Worm (Caenorhabditis elegans) whole organism, L1 larva: ENCODE data around the gene C03H5.5.

ENCODE experiments used
- C04F5.9 ChIP-seq: sonication (generic microtip); optimal IDR thresholded peaks from 2 replicates; lab custom pipeline; 2016; ENCODE audit warnings: missing genetic modification characterization, missing compliant biosample characterization
- F16B12.6 ChIP-seq: fragments of 150-350 bp; optimal IDR thresholded peaks from 2 replicates; lab custom pipeline; 2014; ENCODE audit warnings: missing biosample characterization, missing genetic modification characterization
- ama-1 ChIP-seq: fragments of 150-350 bp; optimal IDR thresholded peaks from 2 replicates; lab custom pipeline; 2014
- blmp-1 ChIP-seq: fragments of 150-350 bp; optimal IDR thresholded peaks from 2 replicates; lab custom pipeline; 2014; ENCODE audit warnings: missing biosample characterization, missing genetic modification characterization
- ceh-63 ChIP-seq: fragments of 200-800 bp; sonication (Bioruptor generic); optimal IDR thresholded peaks from 2 replicates; lab custom pipeline; 2018; ENCODE audit warnings: mild to moderate bottlenecking, missing genetic modification characterization, missing compliant biosample characterization
- ceh-8 ChIP-seq: fragments of 200-800 bp; sonication (Bioruptor generic); optimal IDR thresholded peaks from 2 replicates; lab custom pipeline; 2018; ENCODE audit warnings: mild to moderate bottlenecking, missing genetic modification characterization, moderate library complexity, missing compliant biosample characterization
- ceh-88 ChIP-seq: fragments of 200-800 bp; sonication (Bioruptor generic); IDR thresholded peaks from 2 replicates; pipeline ENCODE4 v1.3.6; 2022; ENCODE audit warnings: missing genetic modification characterization, missing compliant biosample characterization
- ces-1 ChIP-seq: fragments of 150-350 bp; optimal IDR thresholded peaks from 2 replicates; lab custom pipeline; 2014; ENCODE audit warnings: missing biosample characterization, missing genetic modification reagents, missing genetic modification characterization
- efl-1 ChIP-seq, 4 experiments: fragments of 150-350 bp; optimal IDR thresholded peaks in 3 of 4; peaks in 1 of 4; 1 replicate in 1 of 4; 2 replicates in 3 of 4; lab custom pipeline; 2014; ENCODE audit warnings: missing biosample characterization in 2 of 4, missing genetic modification characterization in 2 of 4, missing genetic modification reagents in 2 of 4
- ets-5 ChIP-seq: fragments of 200-800 bp; sonication (Bioruptor generic); IDR thresholded peaks from 2 replicates; pipeline ENCODE4 v1.3.6; 2022; ENCODE audit warnings: missing genetic modification characterization, missing compliant biosample characterization
- fkh-10 ChIP-seq: sonication (generic microtip); optimal IDR thresholded peaks from 2 replicates; lab custom pipeline; 2017; ENCODE audit warnings: missing biosample characterization, missing genetic modification reagents, missing genetic modification characterization
- fkh-8 ChIP-seq: sonication (generic microtip); optimal IDR thresholded peaks from 2 replicates; lab custom pipeline; 2016; ENCODE audit warnings: mild to moderate bottlenecking, missing genetic modification characterization, missing compliant biosample characterization
- grh-1 ChIP-seq: fragments of 200-800 bp; sonication (Bioruptor generic); IDR thresholded peaks from 2 replicates; pipeline ENCODE4 v1.3.6; 2022; ENCODE audit warnings: missing genetic modification reagents, missing genetic modification characterization, missing compliant biosample characterization
- hlh-4 ChIP-seq: sonication (generic microtip); optimal IDR thresholded peaks from 2 replicates; lab custom pipeline; 2016; ENCODE audit warnings: mild to moderate bottlenecking, missing genetic modification characterization, missing compliant biosample characterization
- irx-1 ChIP-seq: sonication (generic microtip); optimal IDR thresholded peaks from 2 replicates; lab custom pipeline; 2016; ENCODE audit warnings: missing genetic modification characterization, missing compliant biosample characterization
- lin-13 ChIP-seq: fragments of 150-350 bp; optimal IDR thresholded peaks from 2 replicates; lab custom pipeline; 2014; ENCODE audit warnings: missing biosample characterization, missing genetic modification reagents, missing genetic modification characterization
- lin-15B ChIP-seq: fragments of 150-350 bp; sonication (generic microtip); optimal IDR thresholded peaks from 3 replicates; lab custom pipeline; 2014; ENCODE audit warnings: missing biosample characterization, missing genetic modification characterization
- lin-35 ChIP-seq, 2 experiments: fragments of 150-350 bp; optimal IDR thresholded peaks; 2 replicates each; lab custom pipeline; 2014; ENCODE audit warnings: missing biosample characterization in 2 of 2, missing genetic modification characterization in 2 of 2, missing genetic modification reagents in 2 of 2
- lsy-2 ChIP-seq, 2 experiments: fragments of 150-350 bp; optimal IDR thresholded peaks; 2 replicates each; lab custom pipeline; 2014; ENCODE audit warnings: missing biosample characterization in 2 of 2, missing genetic modification characterization in 2 of 2
- mab-9 ChIP-seq: fragments of 200-800 bp; sonication (Bioruptor generic); IDR thresholded peaks from 2 replicates; pipeline ENCODE4 v1.3.6; 2022; ENCODE audit warnings: missing genetic modification reagents, missing genetic modification characterization, missing compliant biosample characterization
- mdl-1 ChIP-seq, 2 experiments: fragments of 150-350 bp; optimal IDR thresholded peaks; 2 replicates each; lab custom pipeline; 2014 to 2017; ENCODE audit warnings: missing biosample characterization in 2 of 2, missing genetic modification characterization in 2 of 2, inconsistent platforms in 1 of 2
- nhr-11 ChIP-seq: fragments of 150-350 bp; optimal IDR thresholded peaks from 2 replicates; lab custom pipeline; 2014; ENCODE audit warnings: missing biosample characterization, missing genetic modification characterization
- nhr-19 ChIP-seq: fragments of 200-800 bp; sonication (Bioruptor generic); conservative IDR thresholded peaks from 2 replicates; pipeline ENCODE4 v1.3.6; 2022; ENCODE audit warnings: missing genetic modification characterization, missing compliant biosample characterization
- nhr-84 ChIP-seq: sonication (generic microtip); optimal IDR thresholded peaks from 2 replicates; lab custom pipeline; 2017; ENCODE audit warnings: missing biosample characterization, missing genetic modification characterization
- nhr-85 ChIP-seq: sonication (generic microtip); peaks from one replicate; lab custom pipeline; 2016; ENCODE audit warnings: missing genetic modification characterization, inconsistent platforms, missing compliant biosample characterization
- nhr-90 ChIP-seq: sonication (generic microtip); optimal IDR thresholded peaks from 2 replicates; lab custom pipeline; 2016; ENCODE audit warnings: mild to moderate bottlenecking, missing genetic modification characterization, missing compliant biosample characterization; ENCODE audit not compliant: poor library complexity
- rnt-1 ChIP-seq: sonication (generic microtip); optimal IDR thresholded peaks from 2 replicates; lab custom pipeline; 2016; ENCODE audit warnings: mild to moderate bottlenecking, missing genetic modification characterization, moderate library complexity, missing compliant biosample characterization
- snu-23 ChIP-seq: sonication (generic microtip); optimal IDR thresholded peaks from 2 replicates; lab custom pipeline; 2016; ENCODE audit warnings: missing genetic modification characterization, missing compliant biosample characterization
- sox-4 ChIP-seq: sonication (generic microtip); optimal IDR thresholded peaks from 2 replicates; lab custom pipeline; 2016; ENCODE audit warnings: missing genetic modification characterization, missing compliant biosample characterization
- sup-37 ChIP-seq: fragments of 200-800 bp; sonication (Bioruptor generic); optimal IDR thresholded peaks from 2 replicates; lab custom pipeline; 2018; ENCODE audit warnings: mild to moderate bottlenecking, missing genetic modification characterization, missing compliant biosample characterization
- swsn-7 ChIP-seq: sonication (generic microtip); optimal IDR thresholded peaks from 2 replicates; lab custom pipeline; 2016; ENCODE audit warnings: missing genetic modification characterization, missing compliant biosample characterization
- tlp-1 ChIP-seq: fragments of 150-350 bp; optimal IDR thresholded peaks from 2 replicates; lab custom pipeline; 2014; ENCODE audit warnings: missing biosample characterization, missing genetic modification characterization
- unc-86 ChIP-seq: sonication (generic microtip); optimal IDR thresholded peaks from 2 replicates; lab custom pipeline; 2016; ENCODE audit warnings: missing genetic modification characterization, missing compliant biosample characterization
- unc-98 ChIP-seq: fragments of 200-800 bp; sonication (Bioruptor generic); IDR thresholded peaks from 2 replicates; pipeline ENCODE4 v1.3.6; 2022; ENCODE audit warnings: missing genetic modification characterization, missing compliant biosample characterization
- vab-15 ChIP-seq: sonication (generic microtip); optimal IDR thresholded peaks from 2 replicates; lab custom pipeline; 2017; ENCODE audit warnings: missing genotype, mild to moderate bottlenecking, missing genetic modification characterization, missing compliant biosample characterization
- xbp-1 ChIP-seq: sonication (generic microtip); optimal IDR thresholded peaks from 2 replicates; lab custom pipeline; 2016; ENCODE audit warnings: missing genetic modification characterization, missing compliant biosample characterization

C03H5.5 gene

DNA sequence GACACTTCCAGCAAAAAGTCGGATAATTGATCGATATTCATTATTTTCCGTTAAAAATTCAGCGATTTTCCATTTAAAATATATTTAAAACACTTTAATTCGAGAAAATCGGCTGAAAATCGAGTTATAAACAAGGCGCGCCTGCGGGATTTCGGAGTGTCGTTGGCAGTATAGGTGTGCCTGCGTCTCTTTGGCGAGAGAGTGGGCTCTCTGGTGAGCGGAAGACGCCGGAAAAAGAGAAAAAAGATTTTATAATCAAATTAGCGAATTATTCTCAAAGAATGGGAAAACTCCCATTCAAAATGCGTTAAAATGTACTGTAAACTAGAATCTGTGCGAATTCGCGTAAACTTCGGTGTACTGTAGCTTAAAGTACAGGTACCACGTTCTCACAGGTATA, 37.4 kb downstream of the C03H5.5 start, which contains the start of gene D1069.3 (continued):
- no peak for TF ChIP-seq mdl-1 (tag; optimal IDR thresholded peaks at IDR 0.05; lab: Kevin White, UChicago)
- peak; percentile 43 for TF ChIP-seq F16B12.6 (tag; lab: Kevin White, UChicago)
- peak; percentile 66 for TF ChIP-seq swsn-7 (tag; lab: Kevin White, UChicago)
- TF ChIP-seq sox-4 (tag; lab: Kevin White, UChicago): no peak
- no peak for TF ChIP-seq nhr-11
- TF ChIP-seq hlh-4 (tag; lab: Kevin White, UChicago): no peak
- no peak for TF ChIP-seq lin-15B (tag; lab: Kevin White, UChicago)
- peak; percentile 48 for TF ChIP-seq xbp-1 (tag; lab: Kevin White, UChicago)
- TF ChIP-seq nhr-84 (tag; lab: Kevin White, UChicago): no peak
- TF ChIP-seq mab-9 (GFP tag; lab: Robert Waterston, UW): no peak
- 0 out of 2 replicates have a peak, but pooled peaks have one; percentile 23 for TF ChIP-seq nhr-19 (GFP tag; lab: Robert Waterston, UW)
- TF ChIP-seq C04F5.9 (tag; lab: Kevin White, UChicago): peak; percentile 9
- peak; percentile 55 to 58 for TF ChIP-seq lsy-2 (tag; optimal IDR thresholded peaks at IDR 0.05; lab: Kevin White, UChicago)
- no peak for TF ChIP-seq sup-37 (GFP tag; lab: Kevin White, UChicago)
- TF ChIP-seq nhr-85 (tag; lab: Kevin White, UChicago): peak; percentile 39
- no peak for TF ChIP-seq ets-5 (GFP tag; lab: Robert Waterston, UW)
- peak; percentile 4 for TF ChIP-seq blmp-1
- TF ChIP-seq ces-1 (GFP tag; lab: Kevin White, UChicago): peak; percentile 4

DNA sequence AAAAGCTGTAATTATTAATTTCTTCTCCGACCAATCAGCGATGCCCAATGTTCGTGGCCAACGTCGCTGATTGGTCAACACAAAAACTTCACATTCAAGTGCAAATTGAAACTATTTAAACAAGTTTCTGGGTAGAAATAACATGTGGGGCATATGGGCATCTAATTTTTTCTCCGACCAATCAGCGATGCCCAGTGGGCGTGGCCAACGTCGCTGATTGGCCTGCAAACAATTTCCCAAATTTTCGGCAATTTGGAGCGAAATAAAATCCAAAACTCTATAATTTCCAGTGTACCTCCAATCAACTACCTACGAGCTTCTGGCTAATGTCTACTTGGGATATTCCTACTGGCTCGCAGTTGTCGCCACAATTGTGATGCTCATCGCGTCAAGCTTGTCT, 43.9 kb downstream of the C03H5.5 start:
- TF ChIP-seq tlp-1 (tag; lab: Kevin White, UChicago): no peak
- TF ChIP-seq sox-4 (tag; lab: Kevin White, UChicago): no peak
- no peak for TF ChIP-seq snu-23 (GFP tag; lab: Kevin White, UChicago)
- no peak for TF ChIP-seq fkh-10 (GFP tag; lab: Kevin White, UChicago)
- no peak for TF ChIP-seq nhr-90 (tag; lab: Kevin White, UChicago)
- no peak for TF ChIP-seq rnt-1 (tag; lab: Kevin White, UChicago)
- TF ChIP-seq mab-9 (GFP tag; lab: Robert Waterston, UW): no peak
- no peak for TF ChIP-seq xbp-1 (tag; lab: Kevin White, UChicago)
- TF ChIP-seq vab-15 (tag; lab: Kevin White, UChicago): no peak
- TF ChIP-seq grh-1: no peak
- no peak for TF ChIP-seq lin-13 (GFP tag; lab: Kevin White, UChicago)
- TF ChIP-seq unc-86 (tag; lab: Kevin White, UChicago): no peak

ce11 chrII:340714-341113, 44.4 kb downstream of the C03H5.5 start:
- TF ChIP-seq efl-1 (optimal IDR thresholded peaks at IDR 0.05; lab: Kevin White, UChicago) (no peak), efl-1 (GFP tag; optimal IDR thresholded peaks at IDR 0.05 in 1 of 2; lab: Kevin White, UChicago) (peak in 1 of 2 experiments; percentile 28), irx-1 (tag; lab: Kevin White, UChicago) (no peak), unc-98 (no peak), ama-1 (no peak)

DNA sequence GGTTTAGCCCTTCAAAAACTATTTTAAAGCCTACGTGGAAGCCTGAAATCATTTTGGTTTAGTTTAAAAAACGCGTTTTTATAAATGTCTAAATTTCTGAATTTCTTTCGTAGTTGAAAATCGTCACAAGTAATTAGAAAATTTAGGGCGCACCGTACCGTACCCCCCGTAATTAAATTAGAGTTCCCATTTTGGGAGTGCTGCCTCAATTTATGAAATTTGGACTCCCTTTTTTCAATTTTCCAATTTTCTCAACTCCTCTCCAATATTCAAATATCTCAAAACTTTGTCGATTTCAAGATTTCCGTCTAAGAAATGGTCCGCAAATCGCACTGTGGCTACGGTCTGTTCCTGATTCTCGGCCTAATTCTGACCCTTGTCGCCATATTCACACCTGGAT, 44.9 kb downstream of the C03H5.5 start, which contains the start of gene clc-31:
Gene clc-31, plus strand, starts transcription at position 301 of the 400 bp plus-strand sequence.
- peak; percentile 87 for TF ChIP-seq ceh-8 (GFP tag; lab: Kevin White, UChicago)
- no peak for TF ChIP-seq lin-35 (GFP tag; optimal IDR thresholded peaks at IDR 0.05; lab: Kevin White, UChicago)
- TF ChIP-seq, all 84 proteins: peak for 1

ce11 chrII:337233-337832, 47.8 kb downstream of the C03H5.5 start, which contains the start of gene cpn-2:
Gene cpn-2 (plus strand): TSS chrII:337782.
- peak; percentile 97 for TF ChIP-seq blmp-1
- TF ChIP-seq ceh-88 (GFP tag; lab: Robert Waterston, UW): no peak
- no peak for TF ChIP-seq nhr-84 (tag; lab: Kevin White, UChicago)
- TF ChIP-seq nhr-85 (tag; lab: Kevin White, UChicago): peak; percentile 17
- TF ChIP-seq ceh-63 (GFP tag; lab: Kevin White, UChicago): no peak
- TF ChIP-seq fkh-8 (tag; lab: Kevin White, UChicago): no peak
- TF ChIP-seq, all 84 proteins: peak for 2
